Worm (Caenorhabditis elegans): ENCODE results near the gene gcy-23.

DNA sequence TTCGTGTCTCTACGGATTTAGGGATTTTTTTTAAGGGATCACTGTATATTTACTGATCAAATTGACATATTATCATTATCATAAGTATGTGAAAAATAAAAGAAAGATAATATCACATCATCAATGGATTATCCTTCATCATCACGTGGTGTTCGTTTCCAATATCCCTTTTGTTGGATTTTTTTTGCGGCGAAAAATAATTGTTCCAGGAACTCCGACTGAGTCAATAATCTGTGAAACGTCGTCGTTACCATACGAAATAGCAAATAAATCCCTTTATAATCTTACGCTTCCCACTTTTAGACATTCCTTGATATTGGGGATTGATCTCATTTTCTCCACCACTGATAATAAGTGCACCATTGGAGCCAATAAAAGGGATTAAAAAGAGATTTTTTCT, 39.1 kb downstream of the gcy-23 start:
- no peak for TF ChIP-seq ztf-11 (tag; optimal IDR thresholded peaks at IDR 0.05)
- TF ChIP-seq nhr-25 (tag; optimal IDR thresholded peaks at IDR 0.05): no peak
- TF ChIP-seq lin-13 (GFP tag; optimal IDR thresholded peaks at IDR 0.05): no peak
- no peak for TF ChIP-seq lsy-2 (tag; optimal IDR thresholded peaks at IDR 0.05)
- no peak for TF ChIP-seq unc-62 (GFP tag; optimal IDR thresholded peaks at IDR 0.05)
- no peak for TF ChIP-seq nhr-237 (tag; optimal IDR thresholded peaks at IDR 0.05)
